Worm (Caenorhabditis elegans): ENCODE data around the gene M110.9.

M110.9 gene

DNA sequence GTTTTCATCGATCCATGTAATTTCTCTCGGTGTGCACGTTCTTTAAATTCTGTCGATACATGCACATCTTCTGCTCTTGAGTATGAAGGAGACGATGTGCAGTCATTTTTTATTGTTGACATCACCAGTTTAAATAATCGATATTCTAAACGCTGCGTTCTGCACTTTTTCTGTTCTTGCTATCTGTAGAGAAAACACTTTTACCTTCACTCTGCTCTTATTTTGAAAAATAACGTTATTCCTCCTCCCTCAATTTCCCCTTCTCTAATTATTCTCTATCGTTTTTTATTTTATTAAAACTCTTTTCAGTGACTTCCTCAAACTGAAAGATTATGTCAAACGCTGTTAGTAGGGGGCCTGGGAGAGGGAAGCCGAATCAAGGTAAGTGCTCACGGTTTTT is 14.2 kb upstream of the M110.9 start, which contains the start of gene ifg-1:
Gene ifg-1 (plus strand): TSS at position 301 of the 400 bp plus-strand sequence.
- TF ChIP-seq aly-1 (tag; optimal IDR thresholded peaks at IDR 0.05) (no peak), ama-1 (optimal IDR thresholded peaks at IDR 0.05) (no peak), B0310.2 (tag; optimal IDR thresholded peaks at IDR 0.05) (no peak), hmbx-1 (tag; optimal IDR thresholded peaks at IDR 0.05) (no peak), pes-1 (GFP tag; IDR thresholded peaks at IDR 0.05) (no peak), tbx-37 (GFP tag; conservative IDR thresholded peaks at IDR 0.05) (no peak), tbx-11 (GFP tag; IDR thresholded peaks at IDR 0.05) (no peak), ets-7 (tag; optimal IDR thresholded peaks at IDR 0.05) (no peak), scrt-1 (GFP tag; IDR thresholded peaks at IDR 0.05) (no peak), tra-4 (tag; optimal IDR thresholded peaks at IDR 0.05) (no peak), hmg-4 (GFP tag; optimal IDR thresholded peaks at IDR 0.05) (no peak), flt-1 (GFP tag; IDR thresholded peaks at IDR 0.05) (no peak), ceh-36 (tag; optimal IDR thresholded peaks at IDR 0.05) (no peak), F13C5.2 (tag; optimal IDR thresholded peaks at IDR 0.05) (no peak), sea-1 (GFP tag; conservative IDR thresholded peaks at IDR 0.05) (no peak), ceh-13 (GFP tag; optimal IDR thresholded peaks at IDR 0.05) (no peak), hnd-1 (tag; optimal IDR thresholded peaks at IDR 0.05) (no peak)

DNA sequence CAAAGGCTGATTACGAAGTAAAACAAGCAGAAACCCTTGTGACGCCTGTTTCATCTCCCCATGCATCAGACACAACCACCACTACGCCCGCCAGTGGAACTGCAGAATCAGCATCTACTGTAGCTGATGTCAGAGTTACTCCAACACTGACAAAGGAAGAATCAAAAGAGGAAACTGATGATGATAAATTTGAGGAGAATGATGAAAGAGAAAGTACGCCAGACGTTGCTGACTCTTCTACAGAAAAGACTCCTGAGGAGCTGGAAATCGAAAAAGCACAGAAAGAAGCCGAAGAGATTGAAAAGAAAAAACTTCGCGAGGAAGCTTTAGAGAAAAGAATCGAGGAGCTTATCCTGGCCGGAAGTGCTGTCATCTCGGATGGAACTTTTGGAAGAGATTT is 12.8 kb upstream of the M110.9 start:
- TF ChIP-seq tbx-11 (GFP tag; IDR thresholded peaks at IDR 0.05) = no peak
- no peak for TF ChIP-seq ets-7 (tag; optimal IDR thresholded peaks at IDR 0.05)
- TF ChIP-seq aly-1 (tag; optimal IDR thresholded peaks at IDR 0.05) = no peak
- TF ChIP-seq scrt-1 (GFP tag; IDR thresholded peaks at IDR 0.05) = no peak
- no peak for TF ChIP-seq F13C5.2 (tag; optimal IDR thresholded peaks at IDR 0.05)
- TF ChIP-seq hmg-4 (GFP tag; optimal IDR thresholded peaks at IDR 0.05) = no peak
- TF ChIP-seq hnd-1 (tag; optimal IDR thresholded peaks at IDR 0.05) = no peak
- TF ChIP-seq flt-1 (GFP tag; IDR thresholded peaks at IDR 0.05) = no peak
- TF ChIP-seq pes-1 (GFP tag; IDR thresholded peaks at IDR 0.05) = no peak
- no peak for TF ChIP-seq tra-4 (tag; optimal IDR thresholded peaks at IDR 0.05)
- no peak for TF ChIP-seq ceh-36 (tag; optimal IDR thresholded peaks at IDR 0.05)
- TF ChIP-seq sea-1 (GFP tag; conservative IDR thresholded peaks at IDR 0.05) = no peak
- no peak for TF ChIP-seq ceh-13 (GFP tag; optimal IDR thresholded peaks at IDR 0.05)
- no peak for TF ChIP-seq ama-1 (optimal IDR thresholded peaks at IDR 0.05)
- no peak for TF ChIP-seq tbx-37 (GFP tag; conservative IDR thresholded peaks at IDR 0.05)
- no peak for TF ChIP-seq hmbx-1 (tag; optimal IDR thresholded peaks at IDR 0.05)

DNA sequence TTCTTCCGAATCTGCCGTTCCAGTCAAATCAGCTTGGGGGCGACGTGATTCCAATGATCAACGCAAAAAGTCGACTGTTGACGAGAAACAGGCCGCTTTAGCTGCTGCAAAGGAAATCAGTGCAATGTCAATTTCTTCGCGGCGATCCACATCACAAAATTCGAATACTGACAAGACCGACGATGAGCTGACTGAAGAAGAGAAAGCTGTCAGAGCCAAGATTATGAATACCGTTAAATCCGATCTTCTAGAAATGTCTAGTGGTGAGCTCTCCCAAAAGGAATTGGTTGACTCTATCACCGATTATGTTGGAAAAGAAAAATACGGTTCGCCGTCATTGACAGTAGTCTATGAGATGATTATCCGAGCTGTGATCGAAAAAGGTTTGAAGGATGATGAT is 10.8 kb upstream of the M110.9 start:
- TF ChIP-seq tbx-11 (GFP tag; IDR thresholded peaks at IDR 0.05) (no peak), ceh-36 (tag; optimal IDR thresholded peaks at IDR 0.05) (no peak), F13C5.2 (tag; optimal IDR thresholded peaks at IDR 0.05) (no peak), aly-1 (tag; optimal IDR thresholded peaks at IDR 0.05) (no peak), flt-1 (GFP tag; IDR thresholded peaks at IDR 0.05) (no peak), pes-1 (GFP tag; IDR thresholded peaks at IDR 0.05) (no peak), hmg-4 (GFP tag; optimal IDR thresholded peaks at IDR 0.05) (no peak), sea-1 (GFP tag; conservative IDR thresholded peaks at IDR 0.05) (no peak), tbx-37 (GFP tag; conservative IDR thresholded peaks at IDR 0.05) (no peak), hnd-1 (tag; optimal IDR thresholded peaks at IDR 0.05) (no peak), tra-4 (tag; optimal IDR thresholded peaks at IDR 0.05) (no peak)

DNA sequence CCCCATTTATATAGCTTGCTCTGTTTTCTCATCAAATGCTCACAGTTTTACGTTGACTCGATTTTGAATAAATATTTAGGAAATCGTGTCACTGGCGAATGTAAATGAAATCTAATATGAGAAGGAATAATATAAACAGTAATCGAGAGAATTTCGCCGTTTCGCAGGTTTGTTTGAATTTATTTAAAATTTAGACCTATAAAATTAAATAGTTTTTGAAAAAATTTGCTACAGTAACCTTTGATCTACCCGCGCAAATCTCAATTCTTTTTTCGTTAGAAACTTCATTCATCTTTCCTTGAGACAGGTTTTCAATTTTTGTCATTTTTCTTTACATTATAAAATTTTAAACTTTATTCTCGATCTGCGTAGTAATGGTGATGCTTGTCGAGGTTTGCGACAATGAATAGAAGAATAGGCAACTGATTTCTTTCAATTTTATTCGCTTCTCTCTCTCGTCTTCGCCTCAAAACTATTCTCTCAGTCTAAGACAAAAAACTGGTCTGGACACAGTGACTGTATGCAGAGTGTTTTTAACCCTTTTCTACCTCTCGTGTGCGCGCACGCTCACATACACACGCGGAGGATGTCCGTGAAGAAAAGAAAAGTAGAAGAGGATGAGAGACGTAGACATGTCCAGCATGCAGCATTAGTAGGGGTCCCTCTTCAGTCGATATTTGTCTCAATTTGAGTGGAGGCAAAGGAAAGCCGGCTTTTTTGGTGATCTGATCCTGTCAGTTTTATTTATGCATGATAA is 8.6 kb upstream of the M110.9 start, which contains the start of gene dab-1:
Gene dab-1 (plus strand): TSS at position 78 of the 757 bp plus-strand sequence.
- no peak for TF ChIP-seq B0310.2 (tag; optimal IDR thresholded peaks at IDR 0.05)
- 0 out of 2 replicates have a peak, but pooled peaks have one; percentile 34 for TF ChIP-seq flt-1 (GFP tag; IDR thresholded peaks at IDR 0.05)
- TF ChIP-seq hmbx-1 (tag; optimal IDR thresholded peaks at IDR 0.05) = no peak
- TF ChIP-seq ama-1 (optimal IDR thresholded peaks at IDR 0.05) = peak; percentile 80
- TF ChIP-seq ceh-13 (GFP tag; optimal IDR thresholded peaks at IDR 0.05) = no peak
- peak; percentile 61 for TF ChIP-seq hmg-4 (GFP tag; optimal IDR thresholded peaks at IDR 0.05)
- no peak for TF ChIP-seq tbx-11 (GFP tag; IDR thresholded peaks at IDR 0.05)
- no peak for TF ChIP-seq F13C5.2 (tag; optimal IDR thresholded peaks at IDR 0.05)
- TF ChIP-seq sea-1 (GFP tag; conservative IDR thresholded peaks at IDR 0.05) = 0 out of 2 replicates have a peak, but pooled peaks have one; percentile 55

DNA sequence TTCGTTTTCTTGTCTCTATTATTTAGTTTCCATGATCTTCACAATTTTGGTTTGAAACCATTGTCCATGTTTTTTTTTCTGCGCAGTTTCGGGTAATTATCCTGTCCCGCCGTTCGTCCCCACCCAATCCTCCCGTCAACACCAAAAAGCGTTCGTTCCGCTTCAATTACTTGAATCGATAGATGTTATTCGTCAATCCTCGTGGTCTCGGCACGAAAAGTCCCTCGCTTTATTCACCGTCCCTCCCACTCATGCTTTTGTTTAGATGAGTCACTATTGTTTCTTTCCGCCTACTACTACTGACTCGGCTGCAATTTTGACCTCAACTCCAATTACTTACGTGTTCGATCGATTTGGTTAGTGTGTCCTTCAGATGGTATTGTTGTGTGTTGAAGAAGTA is 7.7 kb upstream of the M110.9 start:
- TF ChIP-seq hmg-4 (GFP tag; optimal IDR thresholded peaks at IDR 0.05) (peak; percentile 16), tbx-37 (GFP tag; conservative IDR thresholded peaks at IDR 0.05) (no peak)

DNA sequence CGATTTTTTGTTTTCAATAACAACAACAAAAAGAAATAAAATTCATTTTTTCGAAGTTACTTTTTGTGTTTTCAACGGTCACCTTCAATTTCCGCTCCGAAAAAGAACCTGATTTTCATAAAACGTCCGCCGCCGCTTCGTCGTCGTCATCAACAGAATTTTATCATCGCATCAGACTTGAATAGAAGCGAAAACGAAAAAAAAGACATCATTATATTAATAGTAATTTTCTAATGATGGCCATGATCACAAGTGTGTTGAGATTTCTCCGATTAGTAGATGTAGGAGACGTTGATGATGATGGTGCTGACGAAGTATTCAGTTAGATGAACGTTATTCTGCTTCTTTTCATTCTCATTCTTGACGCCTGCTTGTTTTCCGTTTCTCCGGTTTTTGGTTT is 7.1 kb upstream of the M110.9 start:
- TF ChIP-seq scrt-1 (GFP tag; IDR thresholded peaks at IDR 0.05) = no peak
- TF ChIP-seq F13C5.2 (tag; optimal IDR thresholded peaks at IDR 0.05) = no peak
- TF ChIP-seq aly-1 (tag; optimal IDR thresholded peaks at IDR 0.05) = no peak
- no peak for TF ChIP-seq hmg-4 (GFP tag; optimal IDR thresholded peaks at IDR 0.05)
- no peak for TF ChIP-seq hnd-1 (tag; optimal IDR thresholded peaks at IDR 0.05)

DNA sequence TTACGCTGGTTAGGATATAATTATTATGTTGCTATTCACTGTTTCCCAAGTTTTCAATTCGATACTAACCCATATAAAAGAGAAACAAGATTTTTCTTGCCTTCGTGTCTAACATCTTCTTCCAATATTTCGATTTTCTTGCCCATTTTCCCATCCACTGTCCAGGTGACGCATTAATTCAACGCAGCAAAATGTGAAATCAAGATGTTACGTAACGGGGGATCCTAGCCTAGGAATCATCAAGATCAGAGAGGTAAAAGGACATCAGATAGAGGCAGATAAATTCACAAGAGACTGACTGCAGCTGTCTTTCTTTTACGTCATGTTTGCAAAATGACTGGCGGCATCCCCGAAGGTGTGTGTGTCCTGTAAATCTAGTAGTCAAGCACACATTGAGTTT is 6.5 kb upstream of the M110.9 start:
- TF ChIP-seq flt-1 (GFP tag; IDR thresholded peaks at IDR 0.05) = no peak
- no peak for TF ChIP-seq hmbx-1 (tag; optimal IDR thresholded peaks at IDR 0.05)
- no peak for TF ChIP-seq hnd-1 (tag; optimal IDR thresholded peaks at IDR 0.05)
- TF ChIP-seq hmg-4 (GFP tag; optimal IDR thresholded peaks at IDR 0.05) = no peak

DNA sequence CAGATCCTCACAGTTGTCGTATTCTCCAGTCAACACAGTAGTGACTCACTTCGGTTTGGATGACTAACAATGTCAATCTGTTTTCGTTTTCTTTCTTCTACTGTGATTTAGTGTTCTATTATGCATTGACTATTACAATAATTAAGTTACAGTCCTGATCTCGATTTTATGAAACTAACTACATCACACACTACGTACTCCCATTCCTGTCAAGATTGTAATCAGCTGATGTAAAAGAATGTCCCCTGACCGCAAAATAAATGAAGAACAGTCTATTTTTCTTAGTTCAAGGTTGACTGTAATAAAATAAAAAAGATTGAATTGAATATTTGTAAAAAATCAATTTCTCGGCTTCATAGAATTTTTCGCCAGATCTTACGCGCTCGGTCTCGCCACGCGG is 5.7 kb upstream of the M110.9 start:
- no peak for TF ChIP-seq tbx-37 (GFP tag; conservative IDR thresholded peaks at IDR 0.05)
- no peak for TF ChIP-seq hnd-1 (tag; optimal IDR thresholded peaks at IDR 0.05)
- no peak for TF ChIP-seq tra-4 (tag; optimal IDR thresholded peaks at IDR 0.05)
- TF ChIP-seq ceh-13 (GFP tag; optimal IDR thresholded peaks at IDR 0.05) = no peak
- no peak for TF ChIP-seq B0310.2 (tag; optimal IDR thresholded peaks at IDR 0.05)
- TF ChIP-seq flt-1 (GFP tag; IDR thresholded peaks at IDR 0.05) = no peak
